Worm (Caenorhabditis elegans): ENCODE measurements around the gene bnc-1.

bnc-1 gene

DNA sequence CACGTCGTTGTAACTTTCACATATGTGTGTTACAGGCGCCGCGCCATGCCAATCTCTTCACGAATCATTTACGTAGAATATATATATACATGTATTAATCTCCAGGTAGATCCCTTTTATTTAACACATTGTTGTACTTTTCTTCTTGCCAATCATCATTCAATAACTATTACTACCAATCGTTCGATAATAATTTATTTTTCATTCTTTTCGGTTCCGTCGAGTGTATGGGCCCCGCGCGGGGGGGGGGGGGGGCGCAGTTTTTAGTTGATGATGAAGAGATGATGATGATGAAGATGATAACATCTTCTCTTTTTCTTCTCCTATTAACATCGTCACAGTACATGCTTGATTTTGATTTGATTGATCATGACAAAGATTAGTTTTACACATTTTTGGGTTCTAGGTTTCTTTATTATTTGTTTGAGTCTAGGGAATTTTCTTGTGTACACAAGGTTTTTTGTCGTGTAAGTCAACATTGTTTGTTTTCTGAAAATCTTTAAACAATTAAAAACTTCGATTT is 22.5 kb upstream of the bnc-1 start:
- TF ChIP-seq mcd-1 (GFP tag; IDR thresholded peaks at IDR 0.05): no peak
- TF ChIP-seq tlf-1 (GFP tag; optimal IDR thresholded peaks at IDR 0.05): no peak
- TF ChIP-seq C06A6.2 (GFP tag; conservative IDR thresholded peaks at IDR 0.05): no peak
- no peak for TF ChIP-seq D2030.7 (GFP tag; IDR thresholded peaks at IDR 0.05)
- TF ChIP-seq ceh-27 (GFP tag; optimal IDR thresholded peaks at IDR 0.05): no peak
- no peak for TF ChIP-seq zim-3 (tag; optimal IDR thresholded peaks at IDR 0.05)
- no peak for TF ChIP-seq xnd-1 (tag; optimal IDR thresholded peaks at IDR 0.05)
- TF ChIP-seq bed-2 (GFP tag; IDR thresholded peaks at IDR 0.05): no peak
- no peak for TF ChIP-seq cebp-1 (GFP tag; IDR thresholded peaks at IDR 0.05)
- no peak for TF ChIP-seq cebp-1 (tag; optimal IDR thresholded peaks at IDR 0.05)
- no peak for TF ChIP-seq Y53G8AR.9 (GFP tag; conservative IDR thresholded peaks at IDR 0.05)
- no peak for TF ChIP-seq lin-54 (GFP tag; optimal IDR thresholded peaks at IDR 0.05)
- no peak for TF ChIP-seq cebp-2 (GFP tag; IDR thresholded peaks at IDR 0.05)
- no peak for TF ChIP-seq him-1 (tag; optimal IDR thresholded peaks at IDR 0.05)
- no peak for TF ChIP-seq attf-3 (GFP tag; conservative IDR thresholded peaks at IDR 0.05)
- TF ChIP-seq ZK185.1 (tag; optimal IDR thresholded peaks at IDR 0.05; ENCODE audit: poor library complexity, severe bottlenecking): no peak
- TF ChIP-seq B0035.1 (tag; optimal IDR thresholded peaks at IDR 0.05): no peak
- TF ChIP-seq chd-7 (tag; optimal IDR thresholded peaks at IDR 0.05): no peak

DNA sequence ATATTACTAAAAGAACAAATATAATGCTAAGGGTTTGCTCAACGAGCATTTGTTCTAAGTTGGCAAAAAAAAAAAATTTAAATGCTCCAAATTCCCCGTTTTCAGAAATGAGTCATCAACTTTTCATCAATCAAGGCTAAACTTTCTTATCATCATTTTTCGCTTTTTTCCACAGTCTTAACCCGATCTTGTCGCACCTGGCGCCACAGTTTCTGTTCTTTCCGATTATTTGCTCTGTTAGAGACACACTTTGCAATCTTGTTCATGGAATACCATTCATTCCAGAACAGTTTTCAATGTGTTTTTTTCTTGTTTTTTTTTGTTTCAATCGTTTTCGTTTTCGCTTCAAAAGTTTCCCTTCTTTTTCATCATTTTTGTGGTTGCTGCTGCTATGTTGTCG is 21.3 kb upstream of the bnc-1 start:
- TF ChIP-seq nhr-80 (tag; optimal IDR thresholded peaks at IDR 0.05) (peak; percentile 80), ztf-6 (GFP tag; IDR thresholded peaks at IDR 0.05) (no peak)

DNA sequence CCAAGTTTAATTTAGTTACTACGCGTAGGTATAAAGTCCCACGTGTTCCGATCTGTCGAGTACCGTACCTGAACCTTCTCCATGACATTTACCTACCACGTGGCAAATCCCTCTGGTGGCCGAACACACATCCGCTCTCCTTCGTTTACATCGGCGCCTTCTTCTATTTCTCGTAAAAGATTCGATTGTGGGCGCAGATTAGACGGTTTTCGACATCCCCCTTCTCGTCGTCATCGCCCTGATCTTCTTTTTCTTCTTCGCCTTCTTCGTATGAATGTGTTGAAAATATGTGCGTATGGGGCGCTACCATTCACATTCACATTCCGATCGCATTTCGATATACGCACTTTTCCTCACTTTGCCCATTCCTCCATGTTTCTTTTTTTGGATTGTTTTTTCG is 19.9 kb upstream of the bnc-1 start:
- TF ChIP-seq chd-7 (tag; optimal IDR thresholded peaks at IDR 0.05) (no peak), nhr-90 (tag; optimal IDR thresholded peaks at IDR 0.05) (no peak), cebp-1 (GFP tag; IDR thresholded peaks at IDR 0.05) (no peak), cebp-1 (tag; optimal IDR thresholded peaks at IDR 0.05) (no peak), lag-1 (GFP tag; IDR thresholded peaks at IDR 0.05) (no peak), snpc-3.4 (tag; optimal IDR thresholded peaks at IDR 0.05) (no peak), tlf-1 (GFP tag; optimal IDR thresholded peaks at IDR 0.05) (no peak)

DNA sequence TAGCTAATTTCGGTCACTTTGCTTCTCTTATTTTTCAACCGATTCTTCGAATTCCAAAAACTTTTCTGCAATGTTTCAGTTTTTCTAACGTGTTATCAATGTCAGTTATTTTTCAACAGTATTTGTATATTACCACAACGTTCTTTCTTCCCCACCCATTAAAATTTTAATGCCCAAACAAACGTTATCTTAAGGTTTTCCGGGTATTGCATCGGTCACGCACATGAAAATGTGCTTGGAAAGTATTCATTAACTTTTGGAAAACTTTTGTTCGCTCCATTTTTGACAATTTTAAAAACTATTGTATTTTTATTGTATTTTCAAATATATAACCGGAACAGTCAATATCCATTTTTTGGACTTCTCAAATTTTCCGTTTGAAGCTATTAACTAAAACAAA is 19.3 kb upstream of the bnc-1 start:
- TF ChIP-seq ceh-40 (GFP tag; IDR thresholded peaks at IDR 0.05): no peak
- no peak for TF ChIP-seq cebp-2 (GFP tag; IDR thresholded peaks at IDR 0.05)
- no peak for TF ChIP-seq lsy-27 (tag; optimal IDR thresholded peaks at IDR 0.05; ENCODE audit: borderline replicate concordance, insufficient read depth)
- TF ChIP-seq rcor-1 (GFP tag; IDR thresholded peaks at IDR 0.05): no peak
- TF ChIP-seq Y67H2A.10 (GFP tag; conservative IDR thresholded peaks at IDR 0.05): no peak

DNA sequence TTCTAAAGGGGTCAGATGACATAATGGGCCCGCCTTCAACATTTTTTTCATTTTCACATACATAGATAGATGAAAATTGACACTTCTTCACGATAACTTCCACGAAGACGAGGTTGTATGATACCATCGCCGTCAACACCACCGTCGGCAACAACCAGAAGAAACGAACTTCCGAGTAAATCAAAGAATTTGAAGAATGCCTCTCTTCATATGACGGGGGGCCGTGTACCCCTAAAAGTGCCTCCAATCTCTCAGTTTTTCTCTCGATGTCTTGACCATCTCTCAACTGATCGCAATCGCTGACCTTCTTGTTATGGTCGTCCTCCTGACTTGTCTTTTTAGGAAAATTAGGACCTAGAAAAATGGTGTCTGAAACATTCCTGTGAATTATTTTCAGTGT is 18.7 kb upstream of the bnc-1 start:
- no peak for TF ChIP-seq pha-4 (tag; optimal IDR thresholded peaks at IDR 0.05)
- no peak for TF ChIP-seq hlh-26 (GFP tag; conservative IDR thresholded peaks at IDR 0.05)
- TF ChIP-seq tbp1 (GFP tag; optimal IDR thresholded peaks at IDR 0.05): no peak
- no peak for TF ChIP-seq ztf-6 (GFP tag; IDR thresholded peaks at IDR 0.05)
- no peak for TF ChIP-seq hsf-1 (GFP tag; IDR thresholded peaks at IDR 0.05)
- no peak for TF ChIP-seq nhr-27 (tag; optimal IDR thresholded peaks at IDR 0.05)
- no peak for TF ChIP-seq akir-1 (GFP tag; optimal IDR thresholded peaks at IDR 0.05)
- no peak for TF ChIP-seq zfh-2 (GFP tag; conservative IDR thresholded peaks at IDR 0.05)
- TF ChIP-seq athp-1 (tag; optimal IDR thresholded peaks at IDR 0.05): no peak
- TF ChIP-seq dpff-1 (tag; optimal IDR thresholded peaks at IDR 0.05): no peak
- TF ChIP-seq madf-3 (GFP tag; IDR thresholded peaks at IDR 0.05): no peak

Data from whole organism, young adult.